Worm (Caenorhabditis elegans) whole organism, L1 larva: Measurements from ENCODE around the gene swt-6.

Experiments used
- aly-2 ChIP-seq: fragments of 150-350 bp; optimal IDR thresholded peaks from 2 replicates; lab custom pipeline; 2014; ENCODE audit warnings: missing biosample characterization, missing genetic modification characterization
- fkh-10 ChIP-seq: sonication (generic microtip); optimal IDR thresholded peaks from 2 replicates; lab custom pipeline; 2017; ENCODE audit warnings: missing biosample characterization, missing genetic modification reagents, missing genetic modification characterization
- lin-15B ChIP-seq: fragments of 150-350 bp; sonication (generic microtip); optimal IDR thresholded peaks from 3 replicates; lab custom pipeline; 2014; ENCODE audit warnings: missing biosample characterization, missing genetic modification characterization
- lin-35 ChIP-seq, 2 experiments: fragments of 150-350 bp; optimal IDR thresholded peaks; 2 replicates each; lab custom pipeline; 2014; ENCODE audit warnings: missing biosample characterization in 2 of 2, missing genetic modification characterization in 2 of 2, missing genetic modification reagents in 2 of 2
- nhr-12 ChIP-seq: sonication (generic microtip); optimal IDR thresholded peaks from 2 replicates; lab custom pipeline; 2017; ENCODE audit warnings: missing biosample characterization, missing genetic modification characterization
- nhr-20 ChIP-seq: sonication (generic microtip); optimal IDR thresholded peaks from 2 replicates; lab custom pipeline; 2016; ENCODE audit warnings: mild to moderate bottlenecking, missing genetic modification characterization, missing compliant biosample characterization
- snpc-4 ChIP-seq: fragments of 150-350 bp; optimal IDR thresholded peaks from 2 replicates; lab custom pipeline; 2014; ENCODE audit warnings: missing biosample characterization, missing genetic modification characterization
- unc-62 ChIP-seq: fragments of 150-350 bp; optimal IDR thresholded peaks from 2 replicates; lab custom pipeline; 2014; ENCODE audit warnings: missing biosample characterization, missing genetic modification reagents, missing genetic modification characterization

- TF ChIP-seq snpc-4 (tag; lab: Kevin White, UChicago) (no peak), fkh-10 (no peak), lin-35 (GFP tag; optimal IDR thresholded peaks at IDR 0.05; lab: Kevin White, UChicago) (no peak), lin-15B (tag; lab: Kevin White, UChicago) (no peak), nhr-20 (tag; lab: Kevin White, UChicago) (no peak), unc-62 (no peak), nhr-12 (tag; lab: Kevin White, UChicago) (no peak), aly-2 (tag; lab: Kevin White, UChicago) (no peak)
These were observed 35.8 kb upstream of the swt-6 start, which contains the start of gene str-250 for ce11 chrV:13918341-13918740.
